Fruit fly (Drosophila melanogaster): ENCODE measurements around the gene meigo.

Gene meigo

DNA sequence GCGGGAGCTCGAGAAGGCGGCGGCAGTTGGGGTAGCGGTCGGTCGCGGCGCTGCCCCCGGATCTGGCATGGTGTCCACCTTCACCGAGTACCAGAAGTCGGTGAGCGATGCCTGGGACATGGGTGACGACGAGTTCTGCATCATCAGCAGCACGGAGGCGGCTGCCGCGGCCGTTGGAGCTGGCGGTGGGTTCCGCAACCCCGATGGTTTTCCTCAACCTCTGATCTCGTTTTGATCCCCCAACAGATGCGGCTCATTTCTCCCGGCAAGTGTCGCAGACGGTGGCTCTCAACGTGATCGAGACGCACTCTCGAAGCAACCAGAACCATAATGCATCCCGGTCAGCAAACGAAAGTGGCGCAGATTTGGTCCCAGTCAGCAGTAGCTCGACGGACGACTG lies 35.6 kb upstream of the meigo start:
- TF ChIP-seq CG34406 (GFP tag; optimal IDR thresholded peaks at IDR 0.05): no peak
- TF ChIP-seq CG8119 (GFP tag; IDR thresholded peaks at IDR 0.05): no peak
- no peak for TF ChIP-seq esn (GFP tag; optimal IDR thresholded peaks at IDR 0.05)
- no peak for TF ChIP-seq CG11294 (GFP tag; IDR thresholded peaks at IDR 0.05)

dm6 chr3R:21107907-21108591 lies 30.0 kb upstream of the meigo start, which contains the start of the genes Sec15 and rtet:
Gene Sec15, minus strand, starts transcription at chr3R:21107972.
Gene rtet, plus strand, starts transcription at chr3R:21108446.
- peak; percentile 37 for TF ChIP-seq fd59A (GFP tag; optimal IDR thresholded peaks at IDR 0.05)
- TF ChIP-seq CG9139 (GFP tag; optimal IDR thresholded peaks at IDR 0.05): no peak
- 0 out of 3 replicates have a peak, but pooled peaks have one; percentile 16 for TF ChIP-seq CG6163 (GFP tag; IDR thresholded peaks at IDR 0.05)
- peak; percentile 74 for TF ChIP-seq Blimp-1 (GFP tag; optimal IDR thresholded peaks at IDR 0.05)
- TF ChIP-seq dac (GFP tag; optimal IDR thresholded peaks at IDR 0.05): peak; percentile 24
- TF ChIP-seq esn (GFP tag; optimal IDR thresholded peaks at IDR 0.05): peak; percentile 75
- peak; percentile 51 for TF ChIP-seq topi (GFP tag; optimal IDR thresholded peaks at IDR 0.05)
- peak; percentile 60 for TF ChIP-seq Sox14 (GFP tag; optimal IDR thresholded peaks at IDR 0.05)
- peak; percentile 45 for TF ChIP-seq CG3032 (tag; optimal IDR thresholded peaks at IDR 0.05)
- TF ChIP-seq dsx (GFP tag; optimal IDR thresholded peaks at IDR 0.05; ENCODE audit: poor library complexity, severe bottlenecking): peak; percentile 72
- TF ChIP-seq cyc (GFP tag; optimal IDR thresholded peaks at IDR 0.05): peak; percentile 41
- peak; percentile 34 for TF ChIP-seq CG10631 (GFP tag; optimal IDR thresholded peaks at IDR 0.05)
- TF ChIP-seq CG31627 (GFP tag; optimal IDR thresholded peaks at IDR 0.05): peak; percentile 47
- peak; percentile 35 for TF ChIP-seq Eip93F (GFP tag; optimal IDR thresholded peaks at IDR 0.05)
- TF ChIP-seq Eip78C (GFP tag): peak; percentile 81
- no peak for TF ChIP-seq CG6792 (GFP tag; optimal IDR thresholded peaks at IDR 0.05)
- peak; percentile 85 for TF ChIP-seq svp (GFP tag)
- TF ChIP-seq CG11762 (GFP tag; optimal IDR thresholded peaks at IDR 0.05; ENCODE audit: insufficient read depth): no peak
- TF ChIP-seq lz (GFP tag; optimal IDR thresholded peaks at IDR 0.05): peak; percentile 41
- TF ChIP-seq CG7368 (GFP tag; optimal IDR thresholded peaks at IDR 0.05): peak; percentile 6
- peak; percentile 55 for TF ChIP-seq Hr39 (GFP tag; optimal IDR thresholded peaks at IDR 0.05)
- peak; percentile 39 for TF ChIP-seq Ets96B (tag; optimal IDR thresholded peaks at IDR 0.05)
- TF ChIP-seq pdm3 (GFP tag; optimal IDR thresholded peaks at IDR 0.05): no peak
- TF ChIP-seq acj6 (GFP tag; optimal IDR thresholded peaks at IDR 0.05): peak; percentile 49
- no peak for TF ChIP-seq eg (GFP tag; IDR thresholded peaks at IDR 0.05)

DNA sequence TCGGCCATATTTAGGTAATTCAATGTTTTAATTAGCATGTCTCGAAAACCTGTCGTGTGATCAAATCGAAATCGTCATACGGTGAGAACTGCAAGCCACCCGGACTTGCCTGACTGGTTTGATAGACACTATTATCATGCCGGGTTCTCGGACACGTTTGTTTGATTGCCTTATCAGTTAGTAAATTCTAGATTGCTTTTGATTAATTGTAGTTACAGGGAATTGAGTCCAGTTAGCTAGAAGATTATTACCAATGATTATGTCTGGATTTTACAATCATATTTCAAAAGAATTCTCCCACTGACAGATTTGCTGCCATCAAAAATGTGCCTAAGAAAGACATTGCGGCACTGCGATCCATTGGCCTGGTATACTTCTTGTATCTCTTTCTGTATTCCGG lies 28.4 kb upstream of the meigo start:
- TF ChIP-seq fd59A (GFP tag; optimal IDR thresholded peaks at IDR 0.05) (no peak), ss (GFP tag; optimal IDR thresholded peaks at IDR 0.05) (no peak), cyc (GFP tag; optimal IDR thresholded peaks at IDR 0.05) (no peak), CG8319 (GFP tag; optimal IDR thresholded peaks at IDR 0.05) (no peak)

dm6 chr3R:21111046-21111480 lies 27.0 kb upstream of the meigo start, which contains the start of gene Rab11:
Gene Rab11, plus strand, starts transcription at chr3R:21111408.
- TF ChIP-seq CG11762 (GFP tag; optimal IDR thresholded peaks at IDR 0.05; ENCODE audit: insufficient read depth) (peak; percentile 1), vri (GFP tag; optimal IDR thresholded peaks at IDR 0.05) (no peak), topi (GFP tag; optimal IDR thresholded peaks at IDR 0.05) (peak; percentile 54), CG6854 (GFP tag; optimal IDR thresholded peaks at IDR 0.05) (no peak), esn (GFP tag; optimal IDR thresholded peaks at IDR 0.05) (peak; percentile 64), CG10631 (GFP tag; optimal IDR thresholded peaks at IDR 0.05) (peak; percentile 53), lz (GFP tag; optimal IDR thresholded peaks at IDR 0.05) (peak; percentile 45), CG3032 (tag; optimal IDR thresholded peaks at IDR 0.05) (peak; percentile 41), CG1621 (tag; optimal IDR thresholded peaks at IDR 0.05) (no peak), svp (GFP tag) (peak; percentile 52), Eip78C (GFP tag) (peak; percentile 49), dac (GFP tag; optimal IDR thresholded peaks at IDR 0.05) (no peak), CG3919 (GFP tag; optimal IDR thresholded peaks at IDR 0.05) (peak; percentile 48), Met (GFP tag; optimal IDR thresholded peaks at IDR 0.05) (peak; percentile 47), Ets96B (tag; optimal IDR thresholded peaks at IDR 0.05) (no peak), cyc (GFP tag; optimal IDR thresholded peaks at IDR 0.05) (peak; percentile 15), dsx (GFP tag; optimal IDR thresholded peaks at IDR 0.05; ENCODE audit: poor library complexity, severe bottlenecking) (no peak), CG6792 (GFP tag; optimal IDR thresholded peaks at IDR 0.05) (peak; percentile 31), acj6 (GFP tag; optimal IDR thresholded peaks at IDR 0.05) (peak; percentile 48), achi (GFP tag; optimal IDR thresholded peaks at IDR 0.05) (peak; percentile 15), Sox102F (GFP tag; optimal IDR thresholded peaks at IDR 0.05) (peak; percentile 8), CG32006 (GFP tag; optimal IDR thresholded peaks at IDR 0.05) (peak; percentile 27), Smox (GFP tag; optimal IDR thresholded peaks at IDR 0.05) (no peak), OdsH (GFP tag; optimal IDR thresholded peaks at IDR 0.05) (peak; percentile 52), fkh (GFP tag; optimal IDR thresholded peaks at IDR 0.05) (peak; percentile 11), Sox15 (GFP tag; optimal IDR thresholded peaks at IDR 0.05) (peak; percentile 17), CG11294 (GFP tag; IDR thresholded peaks at IDR 0.05) (no peak), CG31627 (GFP tag; optimal IDR thresholded peaks at IDR 0.05) (peak; percentile 48)

Measured in whole organism, prepupa.